Fruit fly (Drosophila melanogaster) whole organism, embryonic: ENCODE measurements around the gene Vti1a.

ENCODE experiments used
- CG10543 ChIP-seq: fragments of 200-800 bp; sonication (Bioruptor generic); optimal IDR thresholded peaks from 3 replicates; lab custom pipeline; 2017; ENCODE audit warnings: missing biosample characterization, mild to moderate bottlenecking, missing genetic modification characterization, moderate library complexity
- CG12236 ChIP-seq: fragments of 200-800 bp; sonication (Bioruptor generic); optimal IDR thresholded peaks from 2 replicates; lab custom pipeline; 2016; ENCODE audit warnings: missing biosample characterization, missing genetic modification characterization
- CG15269 ChIP-seq: fragments of 200-800 bp; sonication (Bioruptor generic); optimal IDR thresholded peaks from 2 replicates; lab custom pipeline; 2018; ENCODE audit warnings: missing biosample characterization, mild to moderate bottlenecking, missing genetic modification characterization, moderate library complexity
- CG16815 ChIP-seq: fragments of 200-800 bp; sonication (Bioruptor generic); optimal IDR thresholded peaks from 3 replicates; lab custom pipeline; 2017; ENCODE audit warnings: missing biosample characterization, mild to moderate bottlenecking, missing genetic modification characterization
- CG17912 ChIP-seq: fragments of 200-800 bp; sonication (Bioruptor generic); optimal IDR thresholded peaks from 2 replicates; lab custom pipeline; 2018; ENCODE audit warnings: missing biosample characterization, mild to moderate bottlenecking, missing genetic modification characterization
- CG18011 ChIP-seq: fragments of 200-800 bp; sonication (Bioruptor generic); optimal IDR thresholded peaks from 2 replicates; lab custom pipeline; 2017; ENCODE audit warnings: missing biosample characterization, missing genetic modification characterization, mild to moderate bottlenecking, moderate library complexity, missing genotype
- CG18599 ChIP-seq: fragments of 200-800 bp; sonication (Bioruptor generic); optimal IDR thresholded peaks from 3 replicates; lab custom pipeline; 2017; ENCODE audit warnings: missing biosample characterization, missing genetic modification characterization, mild to moderate bottlenecking, moderate library complexity, missing genetic modification reagents
- CG30020 ChIP-seq: fragments of 200-800 bp; optimal IDR thresholded peaks from 2 replicates; lab custom pipeline; 2019; ENCODE audit warnings: missing biosample characterization, mild to moderate bottlenecking, missing genetic modification characterization, moderate library complexity
- CG32532 ChIP-seq: fragments of 200-800 bp; sonication (Bioruptor generic); IDR thresholded peaks from 2 replicates; pipeline ENCODE4 v1.3.6; 2022; ENCODE audit warnings: missing biosample characterization, missing genetic modification characterization
- CG33557 ChIP-seq: fragments of 200-800 bp; sonication (Bioruptor generic); optimal IDR thresholded peaks from 2 replicates; lab custom pipeline; 2019; ENCODE audit warnings: missing biosample characterization, mild to moderate bottlenecking, missing genetic modification characterization, moderate library complexity
- CG3407 ChIP-seq: fragments of 200-800 bp; sonication (Bioruptor generic); optimal IDR thresholded peaks from 2 replicates; lab custom pipeline; 2018; ENCODE audit warnings: missing biosample characterization, mild to moderate bottlenecking, missing genetic modification characterization
- CG4328 ChIP-seq: fragments of 200-800 bp; sonication (Bioruptor generic); optimal IDR thresholded peaks from 3 replicates; lab custom pipeline; 2017; ENCODE audit warnings: missing biosample characterization, missing genetic modification reagents, missing genetic modification characterization
- CG43689 ChIP-seq: fragments of 200-800 bp; sonication (Bioruptor generic); IDR thresholded peaks from 2 replicates; pipeline ENCODE4 v1.3.6; 2022; ENCODE audit warnings: missing biosample characterization, missing genetic modification characterization
- CG6689 ChIP-seq: fragments of 200-800 bp; sonication (Bioruptor generic); IDR thresholded peaks from 2 replicates; pipeline ENCODE4 v1.3.6; 2022; ENCODE audit warnings: missing biosample characterization, missing genetic modification characterization
- CG7839 ChIP-seq: fragments of 200-800 bp; sonication (Bioruptor generic); optimal IDR thresholded peaks from 3 replicates; lab custom pipeline; 2018; ENCODE audit warnings: missing biosample characterization, mild to moderate bottlenecking, missing genetic modification characterization, moderate library complexity
- CG8281 ChIP-seq: fragments of 200-800 bp; sonication (Bioruptor generic); optimal IDR thresholded peaks from 2 replicates; lab custom pipeline; 2018; ENCODE audit warnings: missing biosample characterization, mild to moderate bottlenecking, missing genetic modification characterization, moderate library complexity
- CG8290 ChIP-seq, 3 experiments: fragments of 200-800 bp; sonication (Bioruptor generic); optimal IDR thresholded peaks; 2 replicates each; lab custom pipeline; 2016 to 2019; ENCODE audit warnings: missing biosample characterization in 3 of 3, missing genetic modification characterization in 3 of 3, mild to moderate bottlenecking in 2 of 3, moderate library complexity in 1 of 3
- CG8924 ChIP-seq: fragments of 200-800 bp; optimal IDR thresholded peaks from 3 replicates; lab custom pipeline; 2019; ENCODE audit warnings: missing biosample characterization, mild to moderate bottlenecking, missing genetic modification characterization, moderate library complexity
- CG9727 ChIP-seq: fragments of 200-800 bp; sonication (Bioruptor generic); optimal IDR thresholded peaks from 3 replicates; lab custom pipeline; 2017; ENCODE audit warnings: missing biosample characterization, mild to moderate bottlenecking, missing genetic modification characterization
- CG9876 ChIP-seq: fragments of 200-800 bp; sonication (Bioruptor generic); optimal IDR thresholded peaks from 2 replicates; lab custom pipeline; 2016; ENCODE audit warnings: missing biosample characterization, missing genetic modification characterization
- CoRest ChIP-seq: fragments of 200-800 bp; sonication (Bioruptor generic); optimal IDR thresholded peaks from 3 replicates; lab custom pipeline; 2018; ENCODE audit warnings: missing biosample characterization, mild to moderate bottlenecking, missing genetic modification characterization, moderate library complexity
- D ChIP-seq, 2 experiments: fragments of 200-800 bp in 1 of 2; fragments of >200 bp in 1 of 2; sonication (Bioruptor generic) in 1 of 2; optimal IDR thresholded peaks; 2 replicates in 1 of 2; 3 replicates in 1 of 2; lab custom pipeline; 2017; ENCODE audit warnings: mild to moderate bottlenecking in 1 of 2, missing biosample characterization in 1 of 2, missing genetic modification characterization in 1 of 2, missing genetic modification reagents in 1 of 2
- D19A ChIP-seq: fragments of 200-800 bp; optimal IDR thresholded peaks from 3 replicates; lab custom pipeline; 2019; ENCODE audit warnings: missing biosample characterization, mild to moderate bottlenecking, missing genetic modification characterization, moderate library complexity
- D19B ChIP-seq: fragments of 200-800 bp; sonication (Bioruptor generic); optimal IDR thresholded peaks from 2 replicates; lab custom pipeline; 2017; ENCODE audit warnings: missing biosample characterization, mild to moderate bottlenecking, missing genetic modification characterization
- Dref ChIP-seq: fragments of 200-800 bp; sonication (Bioruptor generic); IDR thresholded peaks from 2 replicates; pipeline ENCODE4 v1.3.6; 2022; ENCODE audit warnings: missing biosample characterization, missing genetic modification characterization
- Ets65A ChIP-seq: fragments of 200-800 bp; sonication (Bioruptor generic); peaks from one replicate; lab custom pipeline; 2016; ENCODE audit warnings: missing biosample characterization, missing genetic modification characterization
- Gug ChIP-seq: fragments of 200-800 bp; sonication (Bioruptor generic); IDR thresholded peaks from 4 replicates; pipeline ENCODE4 v1.3.6; 2022; ENCODE audit warnings: missing biosample characterization, missing genetic modification characterization
- HHEX ChIP-seq: fragments of 200-800 bp; sonication (Bioruptor generic); optimal IDR thresholded peaks from 3 replicates; lab custom pipeline; 2017; ENCODE audit warnings: missing biosample characterization, mild to moderate bottlenecking, missing genetic modification characterization, missing genetic modification reagents
- MESR4 ChIP-seq: fragments of 200-800 bp; sonication (Bioruptor generic); optimal IDR thresholded peaks from 2 replicates; lab custom pipeline; 2018; ENCODE audit warnings: missing biosample characterization, mild to moderate bottlenecking, missing genetic modification characterization, moderate library complexity
- Neu2 ChIP-seq: fragments of 200-800 bp; sonication (Bioruptor generic); optimal IDR thresholded peaks from 3 replicates; lab custom pipeline; 2016; ENCODE audit warnings: missing biosample characterization, missing genetic modification characterization, borderline replicate concordance
- Nf-YB ChIP-seq: fragments of 200-800 bp; sonication (Bioruptor generic); optimal IDR thresholded peaks from 3 replicates; lab custom pipeline; 2019; ENCODE audit warnings: missing biosample characterization, mild to moderate bottlenecking, missing genetic modification characterization, moderate library complexity
- Sox102F ChIP-seq: fragments of 200-800 bp; sonication (Bioruptor generic); optimal IDR thresholded peaks from 2 replicates; lab custom pipeline; 2018; ENCODE audit warnings: missing biosample characterization, mild to moderate bottlenecking, missing genetic modification characterization, moderate library complexity
- Taf1 ChIP-seq: fragments of 200-800 bp; sonication (Bioruptor generic); IDR thresholded peaks from 2 replicates; pipeline ENCODE4 v1.3.6; 2022; ENCODE audit warnings: missing biosample characterization, missing genetic modification characterization
- chm ChIP-seq: fragments of 200-800 bp; sonication (Bioruptor generic); IDR thresholded peaks from 2 replicates; pipeline ENCODE4 v1.3.6; 2022; ENCODE audit warnings: missing biosample characterization, missing genetic modification characterization
- gcm2 ChIP-seq: fragments of 200-800 bp; sonication (Bioruptor generic); optimal IDR thresholded peaks from 2 replicates; lab custom pipeline; 2016; ENCODE audit warnings: missing biosample characterization, missing genetic modification characterization
- hbn ChIP-seq: fragments of 200-800 bp; sonication (Bioruptor generic); IDR thresholded peaks from 2 replicates; pipeline ENCODE4 v1.3.6; 2022; ENCODE audit warnings: missing biosample characterization, missing genetic modification characterization; ENCODE audit not compliant: partially characterized antibody
- insv ChIP-seq, 2 experiments: fragments of 200-800 bp; sonication (Bioruptor generic); optimal IDR thresholded peaks; 3 replicates each; lab custom pipeline; 2016 to 2018; ENCODE audit warnings: missing biosample characterization in 2 of 2, missing genetic modification characterization in 2 of 2
- lola ChIP-seq, 3 experiments: fragments of >200 bp in 2 of 3; fragments of 200-800 bp in 1 of 3; sonication (Bioruptor generic) in 1 of 3; optimal IDR thresholded peaks; 2 replicates each; lab custom pipeline; 2017 to 2019; ENCODE audit warnings: missing biosample characterization in 3 of 3, missing genetic modification characterization in 3 of 3, mild to moderate bottlenecking in 1 of 3, moderate library complexity in 1 of 3
- mam ChIP-seq: fragments of 200-800 bp; sonication (Bioruptor generic); optimal IDR thresholded peaks from 3 replicates; lab custom pipeline; 2016; ENCODE audit warnings: missing biosample characterization, missing genetic modification characterization
- pum ChIP-seq: fragments of 200-800 bp; sonication (Bioruptor generic); optimal IDR thresholded peaks from 2 replicates; lab custom pipeline; 2016; ENCODE audit warnings: missing biosample characterization, missing genetic modification characterization
- row ChIP-seq: fragments of 200-800 bp; sonication (Bioruptor generic); IDR thresholded peaks from 3 replicates; pipeline ENCODE4 v1.3.6; 2022; ENCODE audit warnings: missing biosample characterization, missing genetic modification characterization
- sd ChIP-seq: fragments of 200-800 bp; sonication (Bioruptor generic); optimal IDR thresholded peaks from 3 replicates; lab custom pipeline; 2018; ENCODE audit warnings: missing biosample characterization, mild to moderate bottlenecking, missing genetic modification characterization, moderate library complexity
- ssp ChIP-seq: fragments of 200-800 bp; sonication (Bioruptor generic); IDR thresholded peaks from 2 replicates; pipeline ENCODE4 v1.3.6; 2022; ENCODE audit warnings: missing biosample characterization, missing genetic modification characterization
- tgo ChIP-seq: fragments of 200-800 bp; sonication (Bioruptor generic); IDR thresholded peaks from 3 replicates; pipeline ENCODE4 v1.3.6; 2022; ENCODE audit warnings: missing biosample characterization, missing genetic modification characterization
- trem ChIP-seq: fragments of 200-800 bp; optimal IDR thresholded peaks from 3 replicates; lab custom pipeline; 2019; ENCODE audit warnings: missing biosample characterization, mild to moderate bottlenecking, missing genetic modification characterization, moderate library complexity
- ttk ChIP-seq: fragments of 200-800 bp; sonication (Bioruptor generic); IDR thresholded peaks from 2 replicates; pipeline ENCODE4 v2.1.2; 2022; ENCODE audit warnings: missing biosample characterization, missing genetic modification characterization
- zf30C ChIP-seq: fragments of 200-800 bp; sonication (Bioruptor generic); optimal IDR thresholded peaks from 3 replicates; lab custom pipeline; 2018; ENCODE audit warnings: missing biosample characterization, mild to moderate bottlenecking, missing genetic modification characterization

Gene Vti1a

DNA sequence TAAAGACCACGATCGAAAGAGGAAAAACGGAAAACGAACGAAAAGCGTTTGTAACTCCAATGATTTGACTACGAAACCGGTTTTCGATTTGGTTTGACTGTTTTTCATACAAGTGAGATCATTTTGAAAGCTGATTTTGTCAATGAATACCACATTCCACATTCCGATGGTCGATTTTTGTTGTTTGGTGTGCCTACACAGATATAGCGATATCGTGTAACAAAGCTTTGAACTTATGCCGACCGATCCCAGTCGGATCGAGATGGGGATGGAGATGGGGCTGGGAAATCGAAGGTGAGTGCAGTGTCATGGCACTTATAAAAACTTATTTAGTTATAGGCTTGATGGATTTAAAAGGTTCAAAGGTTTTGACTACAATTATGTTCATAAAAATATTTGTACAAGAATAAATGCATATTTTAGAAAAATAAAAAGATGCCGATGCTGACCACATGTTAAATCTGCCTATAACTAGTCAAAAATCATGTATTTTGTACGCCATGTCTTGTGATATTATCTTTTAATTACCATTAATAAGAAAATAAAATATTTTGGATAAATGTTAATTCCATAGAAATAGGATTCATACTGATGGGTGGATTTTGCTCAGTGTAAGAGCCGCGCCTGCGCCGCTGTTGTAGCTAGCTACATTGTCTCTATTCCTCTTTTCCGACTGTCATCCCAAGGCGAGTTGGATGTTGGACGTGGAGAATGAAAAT is 50.4 kb downstream of the Vti1a start (continued):
- TF ChIP-seq Dref (no peak), HHEX (GFP tag; lab: Kevin White, UChicago) (peak; percentile 48), Taf1 (GFP tag; lab: Robert Waterston, UW) (no peak), CG15269 (peak; percentile 61), CG8290 (GFP tag; optimal IDR thresholded peaks at IDR 0.05; lab: Kevin White, UChicago) (peak; percentile 3), CG8290 (tag; optimal IDR thresholded peaks at IDR 0.05; lab: Kevin White, UChicago) (no peak), D19B (peak; percentile 29), CG17912 (GFP tag; lab: Kevin White, UChicago) (no peak), CG10543 (no peak), CG18011 (GFP tag; lab: Kevin White, UChicago) (peak; percentile 0), D (optimal IDR thresholded peaks at IDR 0.05; lab: Kevin White, UChicago) (no peak), D (GFP tag; optimal IDR thresholded peaks at IDR 0.05; lab: Kevin White, UChicago) (peak; percentile 54), ttk (GFP tag; lab: Robert Waterston, UW) (0 out of 2 replicates have a peak, but pooled peaks have one; percentile 33), insv (GFP tag; optimal IDR thresholded peaks at IDR 0.05; lab: Kevin White, UChicago) (no peak), CG8281 (tag; lab: Kevin White, UChicago) (peak; percentile 2), lola (GFP tag; optimal IDR thresholded peaks at IDR 0.05; lab: Kevin White, UChicago) (peak in 1 of 3 experiments; percentile 77), CG7839 (tag; lab: Kevin White, UChicago) (peak; percentile 70), CG6689 (GFP tag; lab: Robert Waterston, UW) (peak; percentile 44; the same call in 1 of the 2 replicates), CG32532 (GFP tag; lab: Robert Waterston, UW) (peak; percentile 63), MESR4 (GFP tag; lab: Kevin White, UChicago) (no peak), Nf-YB (GFP tag; lab: Kevin White, UChicago) (peak; percentile 45), ssp (GFP tag; lab: Robert Waterston, UW) (0 out of 2 replicates have a peak, but pooled peaks have one; percentile 22), CG16815 (GFP tag; lab: Kevin White, UChicago) (peak; percentile 43), Sox102F (peak; percentile 72), CG9876 (no peak), CG33557 (GFP tag; lab: Kevin White, UChicago) (peak; percentile 41), CG18599 (GFP tag; lab: Kevin White, UChicago) (peak; percentile 50), hbn (GFP tag; lab: Robert Waterston, UW) (no peak), CG9727 (peak; percentile 61), row (GFP tag; lab: Robert Waterston, UW) (peak; percentile 65), Ets65A (GFP tag; lab: Kevin White, UChicago) (peak; percentile 84), sd (peak; percentile 88), trem (peak; percentile 56), Neu2 (GFP tag; lab: Kevin White, UChicago) (no peak), CG12236 (GFP tag; lab: Kevin White, UChicago) (no peak), CG3407 (peak; percentile 24), D19A (peak; percentile 63), CG30020 (tag; lab: Kevin White, UChicago) (peak; percentile 26), tgo (GFP tag; lab: Robert Waterston, UW) (peak; percentile 53; the same call in 2 of the 3 replicates), gcm2 (GFP tag; lab: Kevin White, UChicago) (no peak), pum (GFP tag; lab: Kevin White, UChicago) (no peak), zf30C (GFP tag; lab: Kevin White, UChicago) (peak; percentile 84), CG4328 (GFP tag; lab: Kevin White, UChicago) (peak; percentile 7), mam (no peak), CG8924 (peak; percentile 66), CoRest (tag; lab: Kevin White, UChicago) (peak; percentile 75), CG43689 (peak; percentile 30; the same call in 1 of the 2 replicates), chm (no peak), Gug (0 out of 4 replicates have a peak, but pooled peaks have one; percentile 16)
